Fruit fly (Drosophila melanogaster) whole organism, embryonic: ENCODE results near the gene dbr.

Source experiments
- Ada2b ChIP-seq: fragments of 200-800 bp; sonication (Bioruptor generic); IDR thresholded peaks from 2 replicates; pipeline ENCODE4 v1.3.6; 2022; ENCODE audit warnings: missing biosample characterization, missing genetic modification characterization
- CG10959 ChIP-seq: fragments of 200-800 bp; sonication (Bioruptor generic); IDR thresholded peaks from 2 replicates; pipeline ENCODE4 v1.3.6; 2022; ENCODE audit warnings: missing biosample characterization, missing genetic modification characterization
- CG11093 ChIP-seq: fragments of 200-800 bp; sonication (Bioruptor generic); IDR thresholded peaks from 3 replicates; pipeline ENCODE4 v1.3.6; 2022; ENCODE audit warnings: missing biosample characterization, missing genetic modification characterization
- CG1233 ChIP-seq: fragments of 200-800 bp; sonication (Bioruptor generic); optimal IDR thresholded peaks from 4 replicates; lab custom pipeline; 2018; ENCODE audit warnings: missing biosample characterization, mild to moderate bottlenecking, missing genetic modification characterization
- CG12769 ChIP-seq: fragments of 200-800 bp; sonication (Bioruptor generic); optimal IDR thresholded peaks from 2 replicates; lab custom pipeline; 2019; ENCODE audit warnings: missing biosample characterization, mild to moderate bottlenecking, missing genetic modification characterization, moderate library complexity
- CG13287 ChIP-seq: fragments of 200-800 bp; sonication (Bioruptor generic); IDR thresholded peaks from 2 replicates; pipeline ENCODE4 v1.3.6; 2022; ENCODE audit warnings: missing biosample characterization, missing genetic modification characterization; ENCODE audit not compliant: partially characterized antibody
- CG15269 ChIP-seq: fragments of 200-800 bp; sonication (Bioruptor generic); optimal IDR thresholded peaks from 2 replicates; lab custom pipeline; 2018; ENCODE audit warnings: missing biosample characterization, mild to moderate bottlenecking, missing genetic modification characterization, moderate library complexity
- CG15479 ChIP-seq: fragments of 200-800 bp; sonication (Bioruptor generic); optimal IDR thresholded peaks from 3 replicates; lab custom pipeline; 2019; ENCODE audit warnings: missing biosample characterization, mild to moderate bottlenecking, missing genetic modification characterization, moderate library complexity
- CG16863 ChIP-seq: fragments of 200-800 bp; sonication (Bioruptor generic); optimal IDR thresholded peaks from 3 replicates; lab custom pipeline; 2016; ENCODE audit warnings: missing biosample characterization, missing genetic modification characterization
- CG17361 ChIP-seq: fragments of 200-800 bp; sonication (Bioruptor generic); IDR thresholded peaks from 3 replicates; pipeline ENCODE4 v1.3.6; 2022; ENCODE audit warnings: missing biosample characterization, missing genetic modification characterization
- CG2116 ChIP-seq: fragments of 200-800 bp; sonication (Bioruptor generic); optimal IDR thresholded peaks from 3 replicates; lab custom pipeline; 2018; ENCODE audit warnings: missing biosample characterization, mild to moderate bottlenecking, missing genetic modification characterization
- CG2129 ChIP-seq: fragments of 200-800 bp; sonication (Bioruptor generic); IDR thresholded peaks from 2 replicates; pipeline ENCODE4 v1.3.6; 2022; ENCODE audit warnings: missing biosample characterization, missing genetic modification characterization; ENCODE audit not compliant: partially characterized antibody
- CG2199 ChIP-seq: fragments of 200-800 bp; sonication (Bioruptor generic); IDR thresholded peaks from 3 replicates; pipeline ENCODE4 v1.3.6; 2022; ENCODE audit warnings: missing biosample characterization, missing genetic modification characterization
- CG42726 ChIP-seq: fragments of 200-800 bp; sonication (Bioruptor generic); IDR thresholded peaks from 2 replicates; pipeline ENCODE4 v1.3.6; 2022; ENCODE audit warnings: missing biosample characterization, missing genetic modification characterization; ENCODE audit not compliant: partially characterized antibody
- CG4730 ChIP-seq: fragments of 200-800 bp; sonication (Bioruptor generic); IDR thresholded peaks from 2 replicates; pipeline ENCODE4 v1.3.6; 2022; ENCODE audit warnings: missing biosample characterization, missing genetic modification characterization
- CG5180 ChIP-seq: fragments of 200-800 bp; sonication (Bioruptor generic); optimal IDR thresholded peaks from 3 replicates; lab custom pipeline; 2017; ENCODE audit warnings: missing biosample characterization, missing genetic modification characterization, mild to moderate bottlenecking, moderate library complexity, missing genetic modification reagents
- CG6791 ChIP-seq: fragments of 200-800 bp; sonication (Bioruptor generic); IDR thresholded peaks from 3 replicates; pipeline ENCODE4 v1.3.6; 2022; ENCODE audit warnings: missing biosample characterization, missing genetic modification characterization; ENCODE audit not compliant: partially characterized antibody
- CG9609 ChIP-seq: fragments of 200-800 bp; sonication (Bioruptor generic); optimal IDR thresholded peaks from 3 replicates; lab custom pipeline; 2016; ENCODE audit warnings: missing biosample characterization, missing genetic modification characterization
- CHES-1-like ChIP-seq: fragments of 200-800 bp; sonication (Bioruptor generic); optimal IDR thresholded peaks from 2 replicates; lab custom pipeline; 2016; ENCODE audit warnings: missing biosample characterization, missing genetic modification characterization
- CTCF ChIP-seq: fragments of 200-800 bp; sonication (Bioruptor generic); optimal IDR thresholded peaks from 2 replicates; lab custom pipeline; 2017; ENCODE audit warnings: missing biosample characterization, mild to moderate bottlenecking, missing genetic modification characterization, moderate library complexity
- Deaf1 ChIP-seq: fragments of 200-800 bp; optimal IDR thresholded peaks from 3 replicates; lab custom pipeline; 2019; ENCODE audit warnings: missing biosample characterization, mild to moderate bottlenecking, missing genetic modification characterization, moderate library complexity
- Dfd ChIP-seq, 2 experiments: fragments of >200 bp; optimal IDR thresholded peaks; 2 replicates each; lab custom pipeline; 2017; ENCODE audit warnings: missing biosample characterization in 2 of 2, missing genetic modification characterization in 2 of 2
- Doc3 ChIP-seq: fragments of 200-800 bp; sonication (Bioruptor generic); IDR thresholded peaks from 3 replicates; pipeline ENCODE4 v1.3.6; 2022; ENCODE audit warnings: missing biosample characterization, missing genetic modification characterization; ENCODE audit not compliant: partially characterized antibody
- GATAe ChIP-seq: fragments of 200-800 bp; sonication (Bioruptor generic); conservative IDR thresholded peaks from 2 replicates; pipeline ENCODE4 v1.3.6; 2022; ENCODE audit warnings: missing biosample characterization, missing genetic modification characterization
- HmgD ChIP-seq: fragments of 200-800 bp; sonication (Bioruptor generic); optimal IDR thresholded peaks from 3 replicates; lab custom pipeline; 2016; ENCODE audit warnings: missing biosample characterization, missing genetic modification characterization
- Hr3 ChIP-seq: fragments of 200-800 bp; sonication (Bioruptor generic); optimal IDR thresholded peaks from 3 replicates; lab custom pipeline; 2016; ENCODE audit warnings: missing biosample characterization, missing genetic modification characterization
- Hr39 ChIP-seq: fragments of >200 bp; optimal IDR thresholded peaks from 2 replicates; lab custom pipeline; 2017
- Lhr ChIP-seq: fragments of 200-800 bp; sonication (Bioruptor generic); optimal IDR thresholded peaks from 3 replicates; lab custom pipeline; 2017; ENCODE audit warnings: mild to moderate bottlenecking, missing biosample characterization, missing genetic modification reagents, missing genetic modification characterization
- MTF-1 ChIP-seq: fragments of 200-800 bp; sonication (Bioruptor generic); optimal IDR thresholded peaks from 2 replicates; lab custom pipeline; 2018; ENCODE audit warnings: missing biosample characterization, mild to moderate bottlenecking, missing genetic modification characterization, borderline replicate concordance
- Med ChIP-seq: fragments of 200-800 bp; sonication (Bioruptor generic); peaks from one replicate; lab custom pipeline; 2016; ENCODE audit warnings: missing biosample characterization, missing genetic modification characterization, mild to moderate bottlenecking, inconsistent platforms, moderate library complexity
- Nf-YA ChIP-seq: fragments of 200-800 bp; sonication (Bioruptor generic); IDR thresholded peaks from 2 replicates; pipeline ENCODE4 v1.3.6; 2022; ENCODE audit warnings: missing biosample characterization, missing genetic modification characterization
- Rfx ChIP-seq: fragments of 200-800 bp; sonication (Bioruptor generic); IDR thresholded peaks from 2 replicates; pipeline ENCODE4 v1.3.6; 2022; ENCODE audit warnings: missing biosample characterization, missing genetic modification characterization
- Spps ChIP-seq: fragments of 200-800 bp; sonication (Bioruptor generic); optimal IDR thresholded peaks from 2 replicates; lab custom pipeline; 2018; ENCODE audit warnings: missing biosample characterization, mild to moderate bottlenecking, missing genetic modification characterization
- amos ChIP-seq: fragments of 200-800 bp; sonication (Bioruptor generic); IDR thresholded peaks from 2 replicates; pipeline ENCODE4 v1.3.6; 2022; ENCODE audit warnings: missing biosample characterization, missing genetic modification characterization; ENCODE audit not compliant: partially characterized antibody
- fd64A ChIP-seq: fragments of 200-800 bp; sonication (Bioruptor generic); optimal IDR thresholded peaks from 3 replicates; lab custom pipeline; 2018; ENCODE audit warnings: missing biosample characterization, mild to moderate bottlenecking, missing genetic modification characterization
- gem ChIP-seq: fragments of 200-800 bp; sonication (Bioruptor generic); optimal IDR thresholded peaks from 2 replicates; lab custom pipeline; 2019; ENCODE audit warnings: missing biosample characterization, mild to moderate bottlenecking, missing genetic modification characterization, moderate library complexity
- kah ChIP-seq: fragments of 200-800 bp; sonication (Bioruptor generic); optimal IDR thresholded peaks from 2 replicates; lab custom pipeline; 2018; ENCODE audit warnings: missing biosample characterization, mild to moderate bottlenecking, missing genetic modification characterization
- luna ChIP-seq: fragments of 200-800 bp; sonication (Bioruptor generic); optimal IDR thresholded peaks from 2 replicates; lab custom pipeline; 2016; ENCODE audit warnings: missing biosample characterization, missing genetic modification characterization
- psq ChIP-seq: fragments of 200-800 bp; sonication (Bioruptor generic); optimal IDR thresholded peaks from 2 replicates; lab custom pipeline; 2017; ENCODE audit warnings: missing biosample characterization, missing genetic modification characterization
- ranshi ChIP-seq: fragments of 200-800 bp; sonication (Bioruptor generic); IDR thresholded peaks from 2 replicates; pipeline ENCODE4 v1.3.6; 2022; ENCODE audit warnings: missing biosample characterization, missing genetic modification characterization
- repo ChIP-seq: fragments of 200-800 bp; sonication (Bioruptor generic); optimal IDR thresholded peaks from 2 replicates; lab custom pipeline; 2016; ENCODE audit warnings: missing biosample characterization, missing genetic modification characterization
- run ChIP-seq: fragments of 200-800 bp; sonication (Bioruptor generic); optimal IDR thresholded peaks from 3 replicates; lab custom pipeline; 2018; ENCODE audit warnings: missing biosample characterization, mild to moderate bottlenecking, missing genetic modification characterization
- scrt ChIP-seq: fragments of 200-800 bp; sonication (Bioruptor generic); optimal IDR thresholded peaks from 2 replicates; lab custom pipeline; 2018; ENCODE audit warnings: missing biosample characterization, mild to moderate bottlenecking, missing genetic modification characterization, moderate library complexity
- sd ChIP-seq: fragments of 200-800 bp; sonication (Bioruptor generic); optimal IDR thresholded peaks from 3 replicates; lab custom pipeline; 2018; ENCODE audit warnings: missing biosample characterization, mild to moderate bottlenecking, missing genetic modification characterization, moderate library complexity
- sima ChIP-seq: fragments of 200-800 bp; sonication (Bioruptor generic); optimal IDR thresholded peaks from 2 replicates; lab custom pipeline; 2016; ENCODE audit warnings: missing biosample characterization, missing genetic modification characterization
- sr ChIP-seq: fragments of 200-800 bp; sonication (Bioruptor generic); IDR thresholded peaks from 3 replicates; pipeline ENCODE4 v1.3.6; 2022; ENCODE audit warnings: missing biosample characterization, missing genetic modification characterization
- sug ChIP-seq: fragments of 200-800 bp; optimal IDR thresholded peaks from 2 replicates; lab custom pipeline; 2019; ENCODE audit warnings: missing biosample characterization, mild to moderate bottlenecking, missing genetic modification characterization, moderate library complexity
- toy ChIP-seq: fragments of 200-800 bp; sonication (Bioruptor generic); IDR thresholded peaks from 2 replicates; pipeline ENCODE4 v1.3.6; 2022; ENCODE audit warnings: missing biosample characterization, missing genetic modification characterization
- ttk ChIP-seq: fragments of 200-800 bp; sonication (Bioruptor generic); IDR thresholded peaks from 2 replicates; pipeline ENCODE4 v2.1.2; 2022; ENCODE audit warnings: missing biosample characterization, missing genetic modification characterization
- zfh2 ChIP-seq: fragments of 200-800 bp; sonication (Bioruptor generic); optimal IDR thresholded peaks from 2 replicates; lab custom pipeline; 2016; ENCODE audit warnings: missing biosample characterization, missing genetic modification characterization

dbr gene

DNA sequence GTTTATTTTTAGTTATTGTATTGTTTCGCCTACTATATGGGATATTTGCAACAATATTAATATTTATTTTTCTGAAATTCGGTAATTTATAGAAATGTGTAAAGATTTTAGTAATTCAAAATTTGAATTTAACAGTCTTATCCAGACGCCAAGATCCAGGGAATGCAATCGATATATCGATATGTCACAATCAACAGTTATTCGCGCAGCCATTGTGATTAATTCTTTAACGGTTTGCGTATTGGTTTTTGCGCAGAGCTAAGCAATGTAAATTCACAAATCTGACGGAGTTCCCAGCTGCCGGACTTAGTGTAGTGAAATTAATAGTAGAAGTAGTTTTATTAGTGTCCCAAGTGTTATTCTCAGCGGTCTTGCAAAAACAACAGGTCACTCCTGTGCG lies 48.1 kb downstream of the dbr start, which contains the start of gene ND-15 (continued):
- TF ChIP-seq CG42726 (GFP tag; lab: Robert Waterston, UW) (peak; percentile 76; the same call in 1 of the 2 replicates), CG15479 (GFP tag; lab: Kevin White, UChicago) (peak; percentile 50), MTF-1 (GFP tag; lab: Kevin White, UChicago) (no peak), sd (tag; lab: Kevin White, UChicago) (peak; percentile 54), CG6791 (GFP tag; lab: Robert Waterston, UW) (0 out of 3 replicates have a peak, but pooled peaks have one; percentile 50), CG2116 (peak; percentile 93), sug (tag; lab: Kevin White, UChicago) (no peak), ranshi (GFP tag; lab: Robert Waterston, UW) (no peak), Med (GFP tag; lab: Kevin White, UChicago) (peak; percentile 74), CG2129 (GFP tag; lab: Robert Waterston, UW) (peak; percentile 45; the same call in 1 of the 2 replicates), CG1233 (GFP tag; lab: Kevin White, UChicago) (no peak), Doc3 (peak; percentile 54; the same call in 2 of the 3 replicates), Spps (no peak), CTCF (GFP tag; lab: Kevin White, UChicago) (peak; percentile 43), CG15269 (no peak), toy (no peak), CG12769 (tag; lab: Kevin White, UChicago) (peak; percentile 74), CG9609 (GFP tag; lab: Kevin White, UChicago) (no peak), sima (GFP tag; lab: Kevin White, UChicago) (no peak), fd64A (GFP tag; lab: Kevin White, UChicago) (no peak), Deaf1 (tag; lab: Kevin White, UChicago) (no peak), CG10959 (GFP tag; lab: Robert Waterston, UW) (no peak), GATAe (GFP tag; lab: Robert Waterston, UW) (no peak), gem (no peak), Hr3 (GFP tag; lab: Kevin White, UChicago) (no peak), Nf-YA (GFP tag; lab: Robert Waterston, UW) (no peak), CG5180 (GFP tag; lab: Kevin White, UChicago) (no peak), kah (no peak), Ada2b (GFP tag; lab: Robert Waterston, UW) (no peak), Hr39 (lab: Kevin White, UChicago) (no peak), CG13287 (GFP tag; lab: Robert Waterston, UW) (peak; percentile 84)

DNA sequence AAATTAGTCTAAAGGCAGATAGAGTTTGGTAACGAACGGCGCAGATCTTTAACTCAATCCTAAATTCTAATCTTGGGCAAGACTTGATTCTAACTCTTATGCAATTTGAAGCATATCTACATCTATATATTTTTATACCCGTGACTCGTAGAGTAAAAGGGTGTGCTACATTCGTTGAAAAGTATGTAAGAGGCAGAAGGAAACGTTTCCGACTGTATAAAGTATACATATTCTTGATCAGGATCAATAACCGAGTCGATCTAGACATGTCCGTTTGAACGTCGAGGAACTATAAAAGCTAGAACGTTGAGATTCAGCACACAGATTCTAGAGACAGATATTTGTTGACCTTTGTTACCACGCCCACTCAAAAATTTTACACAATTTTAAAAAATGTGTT lies 50.1 kb downstream of the dbr start, which contains the start of gene CG13694:
Gene CG13694 (minus strand): TSS at position 101 of the 400 bp plus-strand sequence.
- no peak for TF ChIP-seq psq (GFP tag; lab: Kevin White, UChicago)
- TF ChIP-seq amos (GFP tag; lab: Robert Waterston, UW), result no peak
- TF ChIP-seq CHES-1-like (GFP tag; lab: Kevin White, UChicago), result no peak
- no peak for TF ChIP-seq luna (GFP tag; lab: Kevin White, UChicago)
- TF ChIP-seq run (tag; lab: Kevin White, UChicago), result no peak
- TF ChIP-seq zfh2, result no peak
- TF ChIP-seq CG16863 (GFP tag; lab: Kevin White, UChicago), result no peak
- TF ChIP-seq Dfd (GFP tag; optimal IDR thresholded peaks at IDR 0.05; lab: Kevin White, UChicago), result no peak
- TF ChIP-seq CG17361 (GFP tag; lab: Robert Waterston, UW), result no peak
- no peak for TF ChIP-seq Lhr (GFP tag; lab: Kevin White, UChicago)
- TF ChIP-seq HmgD, result no peak
- TF ChIP-seq ttk (GFP tag; lab: Robert Waterston, UW), result no peak
- no peak for TF ChIP-seq scrt (GFP tag; lab: Kevin White, UChicago)
- no peak for TF ChIP-seq sr (GFP tag; lab: Robert Waterston, UW)
- no peak for TF ChIP-seq CG11093
- no peak for TF ChIP-seq CG4730 (GFP tag; lab: Robert Waterston, UW)
- TF ChIP-seq repo (GFP tag; lab: Kevin White, UChicago), result no peak
- no peak for TF ChIP-seq CG2199 (GFP tag; lab: Robert Waterston, UW)
- TF ChIP-seq Rfx, result no peak
- TF ChIP-seq, all 482 proteins: peak for 0
